Fruit fly (Drosophila melanogaster): ENCODE results near the gene Sfp26Ad.

The Sfp26Ad gene

DNA sequence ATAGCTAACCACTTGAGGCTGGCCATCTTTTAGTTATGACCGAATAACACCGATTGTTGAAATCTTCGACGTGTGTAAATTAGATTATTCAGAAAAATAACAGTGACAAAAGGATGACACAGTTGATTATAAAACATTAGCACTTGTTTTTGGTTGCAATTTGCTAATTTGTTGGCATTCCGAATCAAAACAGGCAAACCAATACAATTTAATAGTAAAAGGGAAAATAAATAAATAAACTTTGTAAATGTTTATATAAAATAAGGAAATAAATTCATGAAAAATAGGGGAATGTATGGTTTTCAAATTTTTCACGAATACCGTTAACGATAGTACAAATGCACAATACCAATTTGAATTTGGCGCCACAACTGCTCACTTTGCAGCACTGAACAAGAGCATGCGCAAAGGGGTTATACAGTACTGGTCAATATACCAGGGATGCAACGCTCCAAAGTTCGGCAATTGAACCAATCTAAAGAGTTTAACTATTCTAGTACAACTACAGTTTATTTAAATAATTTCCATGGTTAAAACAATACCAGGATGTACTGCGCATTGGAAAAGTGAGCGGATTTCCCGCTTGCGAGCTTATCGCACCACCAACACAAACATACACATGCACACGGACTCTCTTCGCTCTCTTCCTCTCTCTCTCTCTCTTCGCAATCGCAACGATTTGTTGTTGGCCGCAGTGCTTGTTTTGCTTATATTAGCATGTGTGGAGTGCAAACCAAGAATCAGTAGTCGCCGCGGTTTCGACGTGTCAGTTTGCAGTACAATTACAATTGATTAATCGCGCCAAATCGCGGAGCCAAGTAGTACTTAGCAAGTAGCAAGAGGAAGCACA, at the start of gene Sfp26Ad, which contains the start of gene Gpdh1:
TSS of gene Sfp26Ad (minus strand) at position 76 of the 850 bp plus-strand sequence.
TSS of gene Gpdh1 (plus strand) at position 415 of the 850 bp plus-strand sequence.
- peak; percentile 64 for TF ChIP-seq CG11617 (GFP tag; optimal IDR thresholded peaks at IDR 0.05)
- TF ChIP-seq kay (GFP tag; ENCODE audit: borderline replicate concordance), result peak; percentile 93
- peak; percentile 94 for TF ChIP-seq cic (GFP tag; optimal IDR thresholded peaks at IDR 0.05)
- peak; percentile 88 for TF ChIP-seq Crg-1 (GFP tag; optimal IDR thresholded peaks at IDR 0.05)
- peak; percentile 86 for TF ChIP-seq CG7045 (GFP tag; optimal IDR thresholded peaks at IDR 0.05)
- TF ChIP-seq ovo (GFP tag; optimal IDR thresholded peaks at IDR 0.05), result peak; percentile 73
- peak; percentile 83 for TF ChIP-seq pad (GFP tag; optimal IDR thresholded peaks at IDR 0.05)
- TF ChIP-seq tj (GFP tag; optimal IDR thresholded peaks at IDR 0.05), result peak; percentile 86
- peak; percentile 67 for TF ChIP-seq CG14711 (tag; optimal IDR thresholded peaks at IDR 0.05)
- TF ChIP-seq Hr96 (GFP tag; optimal IDR thresholded peaks at IDR 0.05), result peak; percentile 83
- TF ChIP-seq CG7101 (tag; optimal IDR thresholded peaks at IDR 0.05), result peak; percentile 75
- peak; percentile 81 for TF ChIP-seq bab1 (GFP tag; optimal IDR thresholded peaks at IDR 0.05)
- no peak for TF ChIP-seq cnc (optimal IDR thresholded peaks at IDR 0.05)
- peak; percentile 90 for TF ChIP-seq toe (GFP tag; optimal IDR thresholded peaks at IDR 0.05)
- peak; percentile 93 for TF ChIP-seq CG12768 (GFP tag; optimal IDR thresholded peaks at IDR 0.05)
- TF ChIP-seq CG5204 (GFP tag; optimal IDR thresholded peaks at IDR 0.05), result peak; percentile 89
- TF ChIP-seq CG1620 (GFP tag; optimal IDR thresholded peaks at IDR 0.05), result peak; percentile 93
- peak; percentile 74 for TF ChIP-seq Clk (GFP tag; optimal IDR thresholded peaks at IDR 0.05)
- peak; percentile 86 for TF ChIP-seq Mnt (GFP tag; optimal IDR thresholded peaks at IDR 0.05)
- TF ChIP-seq CG33017 (tag; optimal IDR thresholded peaks at IDR 0.05), result peak; percentile 39

DNA sequence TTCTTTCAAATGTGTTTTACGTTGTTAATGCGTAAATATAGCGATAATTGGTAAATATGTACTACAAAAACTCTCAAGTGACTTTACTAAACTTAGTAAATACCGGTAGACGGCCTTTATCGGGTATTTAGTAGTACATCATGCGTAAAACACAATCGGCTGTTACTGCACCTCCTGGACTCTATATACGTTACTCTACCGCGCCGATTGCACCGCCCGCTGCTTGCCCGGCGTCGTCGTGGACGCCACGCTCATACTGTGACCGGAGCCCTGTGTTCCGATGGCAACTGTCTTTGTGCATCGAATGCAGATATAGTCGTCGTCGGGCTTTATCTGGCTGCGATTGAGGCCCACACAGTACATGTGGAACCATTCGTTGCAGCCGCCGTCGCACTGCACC, 47.3 kb upstream of the Sfp26Ad start:
- TF ChIP-seq CG11617 (GFP tag; optimal IDR thresholded peaks at IDR 0.05) (no peak), cic (GFP tag; optimal IDR thresholded peaks at IDR 0.05) (peak; percentile 35)

DNA sequence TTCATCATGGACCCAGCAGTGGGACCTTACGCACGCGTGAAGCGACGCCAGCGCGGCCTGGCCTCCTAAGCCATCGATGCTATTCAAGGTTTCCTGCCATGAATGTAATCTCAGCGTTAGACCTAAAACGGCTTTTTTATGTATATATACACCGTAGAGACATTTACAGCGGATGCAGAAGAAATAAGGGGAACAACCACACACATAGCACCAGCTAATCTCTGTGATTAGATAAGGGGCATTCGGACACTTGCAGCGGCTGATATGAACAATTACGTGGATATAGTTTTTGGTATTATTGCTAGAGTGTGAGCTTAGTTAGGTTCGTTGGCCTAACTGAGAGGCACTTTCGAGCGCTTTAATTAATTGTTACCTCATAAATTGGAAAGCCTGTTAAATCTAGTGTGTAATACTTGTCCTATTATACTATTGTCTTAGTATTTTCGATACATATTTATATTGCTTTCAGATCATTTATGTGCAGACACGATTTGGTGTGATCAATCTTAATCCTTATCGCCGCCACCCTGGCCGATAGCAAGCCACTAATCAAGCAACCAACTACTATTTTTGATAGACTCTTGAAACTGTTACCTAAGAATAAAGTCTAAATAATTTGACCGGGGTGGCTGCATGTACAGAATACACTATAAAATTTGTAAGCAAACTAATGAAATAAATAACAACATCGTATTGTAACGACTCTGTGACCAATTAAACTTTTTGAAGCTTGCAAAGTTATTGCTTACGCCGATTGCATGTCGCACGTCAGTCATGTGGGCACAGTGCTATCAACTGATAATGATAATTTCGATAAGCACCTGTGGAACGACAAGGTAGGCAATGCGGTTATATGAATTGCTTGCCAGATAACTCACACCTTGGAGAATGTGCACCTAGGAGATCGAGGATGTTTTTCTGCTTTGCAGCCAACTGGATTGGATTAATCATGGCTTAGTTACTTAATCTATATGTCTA, 45.3 kb upstream of the Sfp26Ad start:
- TF ChIP-seq pad (GFP tag; optimal IDR thresholded peaks at IDR 0.05) (no peak), CG11617 (GFP tag; optimal IDR thresholded peaks at IDR 0.05) (no peak), ovo (GFP tag; optimal IDR thresholded peaks at IDR 0.05) (no peak), cic (GFP tag; optimal IDR thresholded peaks at IDR 0.05) (no peak), CG7101 (tag; optimal IDR thresholded peaks at IDR 0.05) (no peak), CG5204 (GFP tag; optimal IDR thresholded peaks at IDR 0.05) (no peak), cnc (optimal IDR thresholded peaks at IDR 0.05) (no peak), tj (GFP tag; optimal IDR thresholded peaks at IDR 0.05) (no peak), Crg-1 (GFP tag; optimal IDR thresholded peaks at IDR 0.05) (no peak)

DNA sequence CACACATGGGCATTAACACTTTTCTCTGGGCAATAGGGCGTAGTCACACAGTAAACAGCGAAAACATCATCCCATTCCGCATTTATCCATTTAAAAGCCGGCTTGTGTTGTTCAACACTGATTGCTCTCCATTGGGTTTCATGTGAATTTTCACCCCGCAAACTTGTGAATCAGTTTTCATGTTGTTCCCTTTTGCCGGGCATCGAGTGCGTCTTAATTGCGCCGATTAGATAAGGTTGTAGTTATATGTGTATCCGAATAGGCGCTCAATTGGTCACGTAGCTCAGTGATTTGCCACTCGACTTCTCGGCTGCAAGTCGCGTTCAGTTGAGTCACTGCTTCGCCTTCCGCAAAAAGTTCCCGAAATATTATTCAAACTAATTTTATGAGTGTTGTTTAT, 43.8 kb upstream of the Sfp26Ad start:
- TF ChIP-seq CG5204 (GFP tag; optimal IDR thresholded peaks at IDR 0.05) (no peak), Crg-1 (GFP tag; optimal IDR thresholded peaks at IDR 0.05) (no peak), CG12768 (GFP tag; optimal IDR thresholded peaks at IDR 0.05) (peak; percentile 18), kay (GFP tag; ENCODE audit: borderline replicate concordance) (no peak), bab1 (GFP tag; optimal IDR thresholded peaks at IDR 0.05) (peak; percentile 25), cic (GFP tag; optimal IDR thresholded peaks at IDR 0.05) (peak; percentile 86), pad (GFP tag; optimal IDR thresholded peaks at IDR 0.05) (no peak), CG1620 (GFP tag; optimal IDR thresholded peaks at IDR 0.05) (no peak), CG33017 (tag; optimal IDR thresholded peaks at IDR 0.05) (no peak), CG14711 (tag; optimal IDR thresholded peaks at IDR 0.05) (no peak), toe (GFP tag; optimal IDR thresholded peaks at IDR 0.05) (no peak)

DNA sequence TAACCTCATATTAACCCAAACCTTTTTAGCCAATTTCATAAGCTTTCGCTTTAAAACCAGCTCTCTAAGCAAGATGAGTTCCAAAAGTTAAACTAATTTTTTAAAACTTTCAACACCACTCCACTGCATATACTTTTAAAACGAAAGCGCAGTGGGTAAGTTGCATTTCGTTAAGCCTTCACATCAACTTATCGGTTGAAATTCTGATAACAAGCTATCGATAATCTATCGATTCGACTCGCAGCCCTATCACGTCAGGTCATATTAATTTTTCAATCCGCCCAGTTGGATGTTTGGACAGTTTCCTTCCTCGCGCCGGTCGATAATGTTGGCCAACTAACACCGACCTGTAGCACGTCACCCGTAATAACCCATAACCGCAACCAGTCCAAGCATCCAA, 43.0 kb upstream of the Sfp26Ad start, which contains the start of gene ifc:
TSS of gene ifc (plus strand) at position 255 of the 400 bp plus-strand sequence.
- TF ChIP-seq CG33017 (tag; optimal IDR thresholded peaks at IDR 0.05) (no peak), CG14711 (tag; optimal IDR thresholded peaks at IDR 0.05) (peak; percentile 24), Crg-1 (GFP tag; optimal IDR thresholded peaks at IDR 0.05) (no peak), CG12768 (GFP tag; optimal IDR thresholded peaks at IDR 0.05) (peak; percentile 3), Mnt (GFP tag; optimal IDR thresholded peaks at IDR 0.05) (peak; percentile 45), cic (GFP tag; optimal IDR thresholded peaks at IDR 0.05) (peak; percentile 17), bab1 (GFP tag; optimal IDR thresholded peaks at IDR 0.05) (peak; percentile 61), toe (GFP tag; optimal IDR thresholded peaks at IDR 0.05) (no peak), Hr96 (GFP tag; optimal IDR thresholded peaks at IDR 0.05) (peak; percentile 36), Clk (GFP tag; optimal IDR thresholded peaks at IDR 0.05) (peak; percentile 35), CG11617 (GFP tag; optimal IDR thresholded peaks at IDR 0.05) (peak; percentile 26), CG1620 (GFP tag; optimal IDR thresholded peaks at IDR 0.05) (peak; percentile 57), kay (GFP tag; ENCODE audit: borderline replicate concordance) (no peak), tj (GFP tag; optimal IDR thresholded peaks at IDR 0.05) (peak; percentile 20), CG5204 (GFP tag; optimal IDR thresholded peaks at IDR 0.05) (no peak), CG7101 (tag; optimal IDR thresholded peaks at IDR 0.05) (peak; percentile 50), cnc (optimal IDR thresholded peaks at IDR 0.05) (no peak), pad (GFP tag; optimal IDR thresholded peaks at IDR 0.05) (no peak), CG7045 (GFP tag; optimal IDR thresholded peaks at IDR 0.05) (no peak), ovo (GFP tag; optimal IDR thresholded peaks at IDR 0.05) (no peak)
